Fruit fly (Drosophila melanogaster): ENCODE measurements around the gene CG44085.

CG44085 gene

DNA sequence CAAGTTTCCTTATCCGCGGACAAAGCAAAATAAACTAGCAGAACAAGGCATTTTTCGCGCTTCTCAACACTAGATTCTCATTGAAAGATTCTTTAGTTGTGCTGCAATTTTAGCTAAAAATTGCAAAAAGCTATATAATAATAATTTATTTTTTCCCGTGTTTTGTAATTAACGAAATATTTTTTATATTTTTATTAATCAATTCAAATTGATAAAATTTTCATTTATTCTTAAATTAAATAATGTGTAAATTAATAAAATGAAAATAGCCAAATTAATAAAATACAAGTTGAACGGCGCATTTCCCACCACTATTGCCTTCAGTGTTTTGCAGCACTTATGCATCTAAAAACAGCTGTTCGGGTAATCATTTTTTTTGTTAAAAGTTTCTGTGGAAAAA lies 25.6 kb downstream of the CG44085 start, which contains the start of the genes Drep4 and Uvrag:
Drep4 (minus strand) TSS at position 7 of the 400 bp plus-strand sequence.
Uvrag (plus strand) TSS at position 322 of the 400 bp plus-strand sequence.
- TF ChIP-seq psq (optimal IDR thresholded peaks at IDR 0.05): no peak

DNA sequence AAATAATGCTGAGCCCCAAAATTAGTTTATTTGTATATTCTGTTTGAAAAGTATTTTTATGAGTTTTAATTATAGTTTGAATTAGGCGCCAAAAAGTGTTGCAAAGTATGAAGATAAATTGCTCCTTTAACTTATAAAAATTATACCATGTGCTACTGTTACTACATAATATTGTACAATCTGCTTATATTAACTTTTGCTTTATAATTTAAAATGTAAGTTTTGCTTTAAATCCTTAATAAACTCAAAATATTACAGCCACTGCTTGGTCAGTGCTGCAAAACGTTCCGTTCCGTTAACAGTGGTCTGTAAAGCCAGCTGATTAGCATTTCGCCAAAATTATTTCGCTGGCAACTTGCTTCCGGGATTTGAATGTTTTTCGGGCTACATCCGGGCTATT lies 28.9 kb downstream of the CG44085 start, which contains the start of gene CG31729:
CG31729 (plus strand) TSS at position 309 of the 400 bp plus-strand sequence.
- TF ChIP-seq Sin3A (optimal IDR thresholded peaks at IDR 0.05) (no peak), Myc (optimal IDR thresholded peaks at IDR 0.05) (no peak), ttk (optimal IDR thresholded peaks at IDR 0.05) (no peak), insv (optimal IDR thresholded peaks at IDR 0.05) (no peak), psq (optimal IDR thresholded peaks at IDR 0.05) (no peak), h (optimal IDR thresholded peaks at IDR 0.05) (no peak)

DNA sequence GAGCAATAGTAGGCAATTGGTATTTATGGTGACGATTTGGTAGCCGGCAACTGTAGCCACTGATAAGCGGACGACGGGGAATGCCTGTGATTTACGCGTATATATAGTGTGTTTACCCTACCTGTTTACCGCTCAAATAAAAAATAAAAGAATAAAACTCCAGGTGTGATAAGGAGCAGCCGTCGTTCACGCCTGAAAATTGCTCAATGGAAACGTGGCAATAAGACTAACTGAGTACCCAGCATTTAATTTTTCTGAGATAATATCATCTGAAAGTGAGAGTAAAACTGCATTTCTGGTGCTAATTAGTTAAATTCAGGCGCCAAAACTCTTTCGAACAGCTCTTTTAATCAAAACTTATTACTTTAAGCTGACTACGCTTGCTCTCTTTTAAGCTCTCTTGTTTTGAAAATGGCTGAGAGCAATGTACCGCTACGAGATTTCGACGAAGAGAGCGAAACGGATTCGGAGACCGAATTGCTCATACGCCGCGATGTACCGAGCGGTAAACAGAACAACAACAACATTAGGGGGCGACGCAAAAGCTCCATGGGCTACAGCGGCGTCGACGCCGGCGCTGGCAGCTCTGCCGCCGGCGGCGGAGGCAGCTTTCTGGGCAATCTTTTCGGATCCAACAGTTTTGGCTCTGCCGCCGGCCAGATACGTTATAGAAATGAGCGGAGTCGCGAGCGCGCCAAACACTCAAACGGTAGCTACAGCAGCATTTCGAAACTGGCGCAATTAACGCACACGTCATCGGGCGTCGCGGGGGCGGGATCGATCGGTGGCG lies 29.7 kb downstream of the CG44085 start:
- TF ChIP-seq Myc (optimal IDR thresholded peaks at IDR 0.05) (no peak), insv (optimal IDR thresholded peaks at IDR 0.05) (no peak), Sin3A (optimal IDR thresholded peaks at IDR 0.05) (no peak), psq (optimal IDR thresholded peaks at IDR 0.05) (no peak), ttk (optimal IDR thresholded peaks at IDR 0.05) (no peak), h (optimal IDR thresholded peaks at IDR 0.05) (no peak)

DNA sequence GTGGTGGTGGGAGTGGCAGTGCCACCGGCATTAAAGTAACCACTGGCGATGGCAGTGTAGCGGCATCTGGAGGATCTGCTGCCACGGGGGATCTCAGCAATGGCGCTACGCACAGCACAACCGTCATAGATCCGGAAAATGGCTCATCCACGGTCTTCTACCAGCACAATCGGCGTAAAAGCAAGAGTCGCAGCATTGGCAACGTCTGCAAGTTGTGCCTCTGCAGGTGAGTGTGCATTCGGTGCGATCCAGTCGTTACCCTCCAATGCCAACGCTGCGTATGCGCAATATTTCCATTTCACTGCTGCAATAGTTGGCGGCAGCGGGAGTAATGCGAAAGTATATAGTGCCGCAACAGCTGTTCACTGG lies 30.2 kb downstream of the CG44085 start:
- TF ChIP-seq insv (optimal IDR thresholded peaks at IDR 0.05): no peak
- TF ChIP-seq Sin3A (optimal IDR thresholded peaks at IDR 0.05): no peak
- TF ChIP-seq h (optimal IDR thresholded peaks at IDR 0.05): no peak
- TF ChIP-seq psq (optimal IDR thresholded peaks at IDR 0.05): no peak
- no peak for TF ChIP-seq ttk (optimal IDR thresholded peaks at IDR 0.05)
- TF ChIP-seq Myc (optimal IDR thresholded peaks at IDR 0.05): no peak

DNA sequence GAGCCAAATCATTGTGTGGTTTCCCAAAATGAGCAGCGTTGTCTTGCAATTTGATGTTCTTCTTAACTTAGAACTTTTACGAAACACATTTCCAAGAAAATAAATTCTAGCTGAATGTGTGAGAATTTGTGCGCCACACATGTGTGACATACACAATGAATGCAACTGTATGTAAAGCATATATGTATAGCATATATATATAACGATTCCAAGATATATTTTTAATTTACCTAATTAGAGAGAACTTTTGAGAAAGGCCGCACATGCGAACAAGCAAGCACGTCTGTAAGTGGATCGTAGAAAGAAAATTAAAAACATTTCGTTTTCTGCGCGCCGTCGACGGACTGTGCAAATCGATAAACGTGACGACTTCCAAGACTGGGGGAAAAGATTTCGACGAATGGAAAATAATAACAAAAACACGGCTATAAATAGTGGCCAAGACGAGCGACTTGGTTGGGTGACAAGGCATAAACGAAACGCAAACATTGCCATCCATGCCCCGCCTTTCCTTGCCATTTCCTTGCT lies 31.2 kb downstream of the CG44085 start:
- TF ChIP-seq Sin3A (optimal IDR thresholded peaks at IDR 0.05) (no peak), ttk (optimal IDR thresholded peaks at IDR 0.05) (no peak), psq (optimal IDR thresholded peaks at IDR 0.05) (no peak), h (optimal IDR thresholded peaks at IDR 0.05) (no peak), insv (optimal IDR thresholded peaks at IDR 0.05) (no peak)

DNA sequence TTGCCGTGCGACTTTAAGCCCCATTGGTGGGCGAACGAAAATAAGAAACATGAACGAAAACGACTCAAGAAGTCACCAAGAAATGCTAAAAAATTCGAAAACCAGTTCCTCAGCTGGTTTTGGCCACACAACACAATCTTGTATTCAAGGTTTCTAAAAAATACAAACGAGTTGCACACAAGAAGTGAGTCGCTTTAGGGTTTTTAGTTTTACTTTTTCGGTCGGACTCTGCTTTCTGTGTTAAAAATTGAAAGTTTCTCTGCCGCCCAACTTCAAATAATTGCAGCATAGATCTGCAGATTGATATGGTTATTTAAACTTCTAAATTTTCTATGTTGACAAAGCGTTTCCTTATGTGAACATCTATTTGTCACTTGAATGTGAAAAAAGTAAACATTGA lies 31.8 kb downstream of the CG44085 start, which contains the start of gene CG16824:
CG16824 (plus strand) TSS at position 384 of the 400 bp plus-strand sequence.
- TF ChIP-seq Myc (optimal IDR thresholded peaks at IDR 0.05) (no peak), insv (optimal IDR thresholded peaks at IDR 0.05) (no peak), h (optimal IDR thresholded peaks at IDR 0.05) (no peak), psq (optimal IDR thresholded peaks at IDR 0.05) (no peak), ttk (optimal IDR thresholded peaks at IDR 0.05) (no peak), Sin3A (optimal IDR thresholded peaks at IDR 0.05) (no peak)

DNA sequence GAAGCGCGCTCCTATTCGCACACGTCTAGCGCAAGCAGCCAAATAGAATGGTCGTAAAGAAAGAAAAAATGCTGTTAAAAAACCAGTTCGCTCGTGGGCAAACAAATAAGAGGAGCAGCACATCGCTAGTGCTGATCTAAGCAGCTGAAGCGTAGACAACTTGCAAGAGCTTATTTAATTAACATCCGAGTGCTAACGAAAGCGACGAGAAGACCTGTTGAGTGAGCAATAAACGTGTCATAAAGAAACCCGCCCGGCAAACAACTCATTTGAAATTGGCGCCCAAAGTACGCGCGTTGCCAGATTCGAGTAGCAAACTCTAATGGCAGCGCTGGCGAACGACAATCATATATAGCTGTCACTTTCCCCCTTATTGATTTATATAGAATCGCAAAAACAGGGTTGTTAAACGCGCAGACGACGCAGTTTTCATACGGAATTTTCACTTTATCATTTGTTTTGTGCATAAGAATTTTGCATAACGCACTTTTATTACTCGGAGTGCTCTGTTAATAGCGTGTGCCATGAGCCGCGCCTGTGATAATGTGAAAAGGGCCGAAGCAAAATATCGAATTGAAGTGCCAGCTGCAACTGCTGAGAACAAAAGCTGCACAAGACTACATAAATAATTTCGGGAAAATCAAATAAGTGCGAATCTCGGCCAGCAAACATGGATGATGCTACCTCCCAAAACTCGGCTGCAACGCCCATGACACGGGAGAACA lies 35.3 kb downstream of the CG44085 start:
- no peak for TF ChIP-seq insv (optimal IDR thresholded peaks at IDR 0.05)
- TF ChIP-seq ttk (optimal IDR thresholded peaks at IDR 0.05): no peak
- TF ChIP-seq psq (optimal IDR thresholded peaks at IDR 0.05): no peak
- no peak for TF ChIP-seq h (optimal IDR thresholded peaks at IDR 0.05)
- TF ChIP-seq Sin3A (optimal IDR thresholded peaks at IDR 0.05): no peak
- no peak for TF ChIP-seq Myc (optimal IDR thresholded peaks at IDR 0.05)

DNA sequence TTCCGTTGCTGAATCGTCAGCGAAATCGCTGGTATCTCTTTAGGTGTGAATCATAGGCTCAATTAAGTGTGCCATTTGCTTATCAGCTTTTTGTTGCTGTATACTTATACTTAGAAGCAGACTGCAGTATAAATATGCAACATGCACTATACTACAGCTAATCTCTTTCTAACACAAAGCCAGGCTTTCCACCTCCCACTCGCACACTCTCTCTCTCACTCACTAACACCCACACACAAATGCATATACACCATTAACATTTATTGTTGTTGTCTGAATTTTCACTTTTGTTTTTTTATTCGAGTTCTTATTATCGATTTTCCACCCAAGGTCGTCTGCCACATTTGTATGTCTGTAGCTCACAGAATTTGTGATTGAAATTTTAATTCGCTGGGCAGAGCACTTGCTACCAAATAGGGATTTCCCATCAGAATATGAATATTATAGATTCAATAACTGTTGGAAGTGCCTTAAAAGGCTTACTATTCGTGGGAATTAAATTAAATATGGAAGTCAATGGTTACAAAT lies 36.0 kb downstream of the CG44085 start:
- TF ChIP-seq Sin3A (optimal IDR thresholded peaks at IDR 0.05): no peak
- TF ChIP-seq insv (optimal IDR thresholded peaks at IDR 0.05): no peak

DNA sequence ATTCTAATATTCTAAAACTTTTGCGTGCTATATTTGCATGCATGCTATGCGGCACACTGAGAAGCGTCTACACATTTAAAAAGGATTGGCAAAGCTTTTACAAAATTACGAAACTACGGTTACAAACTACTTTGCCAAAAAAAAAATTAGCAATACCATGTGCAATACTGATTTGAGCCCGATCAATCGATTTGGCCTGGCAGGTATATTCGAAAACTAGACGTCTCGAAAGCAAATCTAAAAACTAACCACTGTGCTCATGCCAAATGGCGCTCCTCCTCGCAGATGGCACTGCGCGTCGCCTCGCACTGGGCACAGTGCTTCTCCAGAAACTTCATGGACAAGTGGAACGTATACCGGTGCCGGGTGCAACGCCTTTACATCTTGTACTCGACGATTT lies 43.7 kb downstream of the CG44085 start, which contains the start of gene CG16825:
CG16825 (plus strand) TSS at position 301 of the 400 bp plus-strand sequence.
- TF ChIP-seq Sin3A (optimal IDR thresholded peaks at IDR 0.05): no peak
- no peak for TF ChIP-seq psq (optimal IDR thresholded peaks at IDR 0.05)
- no peak for TF ChIP-seq Myc (optimal IDR thresholded peaks at IDR 0.05)
- TF ChIP-seq insv (optimal IDR thresholded peaks at IDR 0.05): no peak
- TF ChIP-seq h (optimal IDR thresholded peaks at IDR 0.05): no peak
- TF ChIP-seq ttk (optimal IDR thresholded peaks at IDR 0.05): no peak

DNA sequence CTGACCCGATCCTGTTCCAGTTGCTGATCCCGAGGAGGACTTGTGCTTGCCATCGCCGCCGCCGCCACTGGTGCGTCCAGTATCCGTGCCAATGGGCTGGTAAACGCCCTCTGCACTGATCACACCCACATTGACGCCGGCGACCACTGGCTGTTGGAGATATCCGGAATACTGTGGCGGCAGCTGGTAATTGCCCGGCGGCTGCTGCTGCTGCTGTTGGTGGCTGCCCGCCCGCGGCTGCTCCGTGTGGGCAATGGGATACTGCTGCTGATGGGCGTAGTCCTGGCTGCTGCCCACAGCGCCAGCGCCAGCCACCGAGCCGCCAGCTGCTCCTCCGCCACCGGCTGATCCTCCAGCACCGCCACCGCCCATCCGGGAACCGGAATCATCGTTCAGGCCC lies 44.2 kb downstream of the CG44085 start:
- TF ChIP-seq Sin3A (optimal IDR thresholded peaks at IDR 0.05) (no peak), Myc (optimal IDR thresholded peaks at IDR 0.05) (no peak), ttk (optimal IDR thresholded peaks at IDR 0.05) (no peak), psq (optimal IDR thresholded peaks at IDR 0.05) (no peak)

DNA sequence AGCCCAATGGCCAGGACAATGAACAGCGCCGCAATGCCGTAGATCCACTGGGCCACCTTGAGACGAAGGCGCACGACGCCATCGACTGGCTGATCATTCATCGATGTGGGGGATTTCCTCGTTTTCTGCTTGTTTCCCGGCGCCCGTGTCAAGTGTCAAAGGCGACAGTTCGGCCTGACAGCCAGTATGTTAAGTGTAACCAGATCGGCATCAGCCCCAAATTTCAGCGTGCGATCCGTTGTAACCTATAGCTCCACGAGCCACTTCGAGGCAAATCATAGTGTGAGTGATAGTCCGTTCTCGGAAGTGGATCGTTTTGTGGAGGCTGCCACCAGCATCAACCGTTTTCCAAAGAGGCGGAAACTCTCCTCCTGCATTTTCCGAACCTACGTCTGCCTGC lies 45.8 kb downstream of the CG44085 start, which contains the start of gene CG43779:
CG43779 (minus strand) TSS at position 101 of the 400 bp plus-strand sequence.
- no peak for TF ChIP-seq Sin3A (optimal IDR thresholded peaks at IDR 0.05)
- TF ChIP-seq Myc (optimal IDR thresholded peaks at IDR 0.05): no peak

DNA sequence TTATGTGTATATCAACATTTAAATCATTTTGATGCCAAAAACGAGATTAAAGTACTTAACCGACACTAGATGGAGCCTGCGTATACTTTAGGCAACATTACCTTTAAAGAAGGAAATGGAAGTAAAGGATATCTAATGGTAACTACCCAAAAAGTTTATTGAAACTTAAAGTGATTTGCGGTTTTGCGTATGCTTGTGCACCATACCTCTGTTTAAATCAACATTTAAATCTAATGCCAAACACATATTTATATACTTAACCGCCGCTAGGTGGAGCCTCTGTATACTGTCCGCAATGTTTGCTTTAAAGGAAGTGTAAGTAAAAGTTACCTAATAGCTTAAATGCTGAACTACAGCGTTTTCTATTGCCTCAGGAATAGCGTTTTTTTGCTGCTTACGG lies 65.0 kb downstream of the CG44085 start:
- no peak for TF ChIP-seq insv (optimal IDR thresholded peaks at IDR 0.05)
